Fruit fly (Drosophila melanogaster): ENCODE measurements around the gene Sgs8.

Gene Sgs8

dm6 chr3L:11554338-11554737 lies 45.1 kb upstream of the Sgs8 start (continued):
- TF ChIP-seq CG12104 (GFP tag; optimal IDR thresholded peaks at IDR 0.05) (peak; percentile 78), CG30020 (tag; optimal IDR thresholded peaks at IDR 0.05) (peak; percentile 70), CG14014 (GFP tag; IDR thresholded peaks at IDR 0.05) (peak; percentile 62), CG42726 (GFP tag; IDR thresholded peaks at IDR 0.05; ENCODE audit: partially characterized antibody) (no peak), CG8388 (GFP tag; optimal IDR thresholded peaks at IDR 0.05) (peak; percentile 57), hb (GFP tag; IDR thresholded peaks at IDR 0.05; ENCODE audit: partially characterized antibody) (no peak), Nf-YC (tag; optimal IDR thresholded peaks at IDR 0.05) (peak; percentile 18), Ada2b (GFP tag; IDR thresholded peaks at IDR 0.05) (peak; percentile 60), Hey (tag; optimal IDR thresholded peaks at IDR 0.05) (no peak), Six4 (GFP tag; optimal IDR thresholded peaks at IDR 0.05) (peak; percentile 83), kah (GFP tag; optimal IDR thresholded peaks at IDR 0.05) (peak; percentile 67), disco-r (GFP tag; optimal IDR thresholded peaks at IDR 0.05) (peak; percentile 68), run (tag; optimal IDR thresholded peaks at IDR 0.05) (peak; percentile 16), CG16779 (GFP tag; IDR thresholded peaks at IDR 0.05) (no peak), Dek (tag; optimal IDR thresholded peaks at IDR 0.05) (peak; percentile 36), aop (GFP tag; IDR thresholded peaks at IDR 0.05) (peak; percentile 63; the same call in 1 of the 2 replicates), CG4404 (GFP tag; IDR thresholded peaks at IDR 0.05) (peak; percentile 90), trh (GFP tag; optimal IDR thresholded peaks at IDR 0.05) (peak; percentile 15), CG9817 (tag; optimal IDR thresholded peaks at IDR 0.05) (no peak), Fer1 (GFP tag; optimal IDR thresholded peaks at IDR 0.05) (peak; percentile 8), gce (GFP tag; IDR thresholded peaks at IDR 0.05) (peak; percentile 39; the same call in 1 of the 3 replicates), fru (optimal IDR thresholded peaks at IDR 0.05) (no peak), PHDP (tag; optimal IDR thresholded peaks at IDR 0.05) (peak; percentile 78), bsh (GFP tag; optimal IDR thresholded peaks at IDR 0.05) (peak in 1 of 2 experiments; percentile 94), Gsc (GFP tag; IDR thresholded peaks at IDR 0.05) (no peak; the same call in 1 of the 2 replicates), z (GFP tag; IDR thresholded peaks at IDR 0.05) (0 out of 3 replicates have a peak, but pooled peaks have one; percentile 5), otp (GFP tag; IDR thresholded peaks at IDR 0.05) (peak; percentile 88), CG10543 (GFP tag; optimal IDR thresholded peaks at IDR 0.05) (no peak), CG11696 (GFP tag; IDR thresholded peaks at IDR 0.05) (peak; percentile 67), fd96Cb (tag; optimal IDR thresholded peaks at IDR 0.05) (peak; percentile 91), ara (GFP tag; IDR thresholded peaks at IDR 0.05) (peak; percentile 96), CG12155 (GFP tag; optimal IDR thresholded peaks at IDR 0.05) (peak; percentile 75), C15 (GFP tag; IDR thresholded peaks at IDR 0.05) (0 out of 3 replicates have a peak, but pooled peaks have one; percentile 7), CG14441 (GFP tag; IDR thresholded peaks at IDR 0.05) (peak; percentile 68), NfI (GFP tag; optimal IDR thresholded peaks at IDR 0.05) (peak; percentile 54), CG2678 (tag; optimal IDR thresholded peaks at IDR 0.05) (peak; percentile 82), ssp (GFP tag; IDR thresholded peaks at IDR 0.05) (peak; percentile 62), CG2120 (GFP tag; optimal IDR thresholded peaks at IDR 0.05) (peak; percentile 53), CG14965 (GFP tag; optimal IDR thresholded peaks at IDR 0.05; ENCODE audit: borderline replicate concordance) (peak; percentile 46), h (optimal IDR thresholded peaks at IDR 0.05) (no peak), Opbp (GFP tag; IDR thresholded peaks at IDR 0.05; ENCODE audit: partially characterized antibody) (no peak), gem (tag; optimal IDR thresholded peaks at IDR 0.05) (peak; percentile 93), gt (GFP tag; IDR thresholded peaks at IDR 0.05) (no peak), cwo (GFP tag; optimal IDR thresholded peaks at IDR 0.05) (peak; percentile 1), Kr (GFP tag; optimal IDR thresholded peaks at IDR 0.05) (peak; percentile 58), CG12744 (GFP tag; optimal IDR thresholded peaks at IDR 0.05) (peak; percentile 55), Mes4 (GFP tag; optimal IDR thresholded peaks at IDR 0.05) (peak; percentile 70), lilli (GFP tag; optimal IDR thresholded peaks at IDR 0.05) (peak; percentile 77), klu (GFP tag; IDR thresholded peaks at IDR 0.05) (peak; percentile 53; the same call in 1 of the 2 replicates), BEAF-32 (GFP tag; optimal IDR thresholded peaks at IDR 0.05) (no peak), MESR4 (GFP tag; optimal IDR thresholded peaks at IDR 0.05) (peak; percentile 23)
